Fruit fly (Drosophila melanogaster) whole organism, embryonic: ENCODE results near the gene Mst85C.
A peak's percentile ranks its signal among the peaks of the same experiment; 100 is the strongest.

Source experiments
- Antp ChIP-seq: fragments of 200-800 bp; sonication (Bioruptor generic); optimal IDR thresholded peaks from 3 replicates; lab custom pipeline; 2016; ENCODE audit warnings: missing biosample characterization, missing genetic modification characterization
- Awh ChIP-seq: fragments of 200-800 bp; sonication (Bioruptor generic); IDR thresholded peaks from 2 replicates; pipeline ENCODE4, ENCODE4 v1.3.6; 2022; ENCODE audit warnings: missing biosample characterization, missing genetic modification characterization
- BtbVII ChIP-seq: fragments of 200-800 bp; sonication (Bioruptor generic); optimal IDR thresholded peaks from 3 replicates; lab custom pipeline; 2017; ENCODE audit warnings: missing biosample characterization, mild to moderate bottlenecking, missing genetic modification characterization
- C15 ChIP-seq: fragments of 200-800 bp; sonication (Bioruptor generic); IDR thresholded peaks from 3 replicates; pipeline ENCODE4 v1.3.6; 2022; ENCODE audit warnings: missing biosample characterization, missing genetic modification characterization
- CG14441 ChIP-seq: fragments of 200-800 bp; sonication (Bioruptor generic); IDR thresholded peaks from 2 replicates; pipeline ENCODE4 v1.3.6; 2022; ENCODE audit warnings: missing biosample characterization, missing genetic modification characterization
- CG15269 ChIP-seq: fragments of 200-800 bp; sonication (Bioruptor generic); optimal IDR thresholded peaks from 2 replicates; lab custom pipeline; 2018; ENCODE audit warnings: missing biosample characterization, mild to moderate bottlenecking, missing genetic modification characterization, moderate library complexity
- CG15514 ChIP-seq: fragments of 200-800 bp; sonication (Bioruptor generic); optimal IDR thresholded peaks from 3 replicates; lab custom pipeline; 2017; ENCODE audit warnings: missing biosample characterization, missing genetic modification characterization, mild to moderate bottlenecking, moderate library complexity, missing genetic modification reagents
- CG17912 ChIP-seq: fragments of 200-800 bp; sonication (Bioruptor generic); optimal IDR thresholded peaks from 2 replicates; lab custom pipeline; 2018; ENCODE audit warnings: missing biosample characterization, mild to moderate bottlenecking, missing genetic modification characterization
- CG2875 ChIP-seq: fragments of 200-800 bp; sonication (Bioruptor generic); optimal IDR thresholded peaks from 2 replicates; lab custom pipeline; 2017; ENCODE audit warnings: missing biosample characterization, mild to moderate bottlenecking, missing genetic modification characterization, missing genetic modification reagents
- CG30020 ChIP-seq: fragments of 200-800 bp; optimal IDR thresholded peaks from 2 replicates; lab custom pipeline; 2019; ENCODE audit warnings: missing biosample characterization, mild to moderate bottlenecking, missing genetic modification characterization, moderate library complexity
- CG3407 ChIP-seq: fragments of 200-800 bp; sonication (Bioruptor generic); optimal IDR thresholded peaks from 2 replicates; lab custom pipeline; 2018; ENCODE audit warnings: missing biosample characterization, mild to moderate bottlenecking, missing genetic modification characterization
- CG4328 ChIP-seq: fragments of 200-800 bp; sonication (Bioruptor generic); optimal IDR thresholded peaks from 3 replicates; lab custom pipeline; 2017; ENCODE audit warnings: missing biosample characterization, missing genetic modification reagents, missing genetic modification characterization
- CG7271 ChIP-seq: fragments of 200-800 bp; sonication (Bioruptor generic); optimal IDR thresholded peaks from 2 replicates; lab custom pipeline; 2018; ENCODE audit warnings: missing biosample characterization, mild to moderate bottlenecking, missing genetic modification characterization, moderate library complexity
- CG8924 ChIP-seq: fragments of 200-800 bp; optimal IDR thresholded peaks from 3 replicates; lab custom pipeline; 2019; ENCODE audit warnings: missing biosample characterization, mild to moderate bottlenecking, missing genetic modification characterization, moderate library complexity
- CG9727 ChIP-seq: fragments of 200-800 bp; sonication (Bioruptor generic); optimal IDR thresholded peaks from 3 replicates; lab custom pipeline; 2017; ENCODE audit warnings: missing biosample characterization, mild to moderate bottlenecking, missing genetic modification characterization
- CTCF ChIP-seq: fragments of 200-800 bp; sonication (Bioruptor generic); optimal IDR thresholded peaks from 2 replicates; lab custom pipeline; 2017; ENCODE audit warnings: missing biosample characterization, mild to moderate bottlenecking, missing genetic modification characterization, moderate library complexity
- D19A ChIP-seq: fragments of 200-800 bp; optimal IDR thresholded peaks from 3 replicates; lab custom pipeline; 2019; ENCODE audit warnings: missing biosample characterization, mild to moderate bottlenecking, missing genetic modification characterization, moderate library complexity
- Deaf1 ChIP-seq: fragments of 200-800 bp; optimal IDR thresholded peaks from 3 replicates; lab custom pipeline; 2019; ENCODE audit warnings: missing biosample characterization, mild to moderate bottlenecking, missing genetic modification characterization, moderate library complexity
- Dek ChIP-seq: fragments of 200-800 bp; sonication (Bioruptor generic); optimal IDR thresholded peaks from 3 replicates; lab custom pipeline; 2019; ENCODE audit warnings: missing biosample characterization, mild to moderate bottlenecking, missing genetic modification characterization, moderate library complexity
- Elba2 ChIP-seq: fragments of 200-800 bp; sonication (Bioruptor generic); optimal IDR thresholded peaks from 3 replicates; lab custom pipeline; 2016; ENCODE audit warnings: missing biosample characterization, missing genetic modification characterization
- Gug ChIP-seq: fragments of 200-800 bp; sonication (Bioruptor generic); IDR thresholded peaks from 4 replicates; pipeline ENCODE4 v1.3.6; 2022; ENCODE audit warnings: missing biosample characterization, missing genetic modification characterization
- HLHmδ ChIP-seq: fragments of 200-800 bp; sonication (Bioruptor generic); optimal IDR thresholded peaks from 2 replicates; lab custom pipeline; 2018; ENCODE audit warnings: missing biosample characterization, mild to moderate bottlenecking, missing genetic modification characterization, moderate library complexity
- HmgZ ChIP-seq: fragments of 200-800 bp; sonication (Bioruptor generic); optimal IDR thresholded peaks from 2 replicates; lab custom pipeline; 2018; ENCODE audit warnings: missing biosample characterization, mild to moderate bottlenecking, missing genetic modification characterization
- Kr ChIP-seq: fragments of 200-800 bp; sonication (Bioruptor generic); optimal IDR thresholded peaks from 2 replicates; lab custom pipeline; 2017; ENCODE audit warnings: missing biosample characterization, mild to moderate bottlenecking, missing genetic modification characterization
- Nf-YC ChIP-seq: fragments of 200-800 bp; optimal IDR thresholded peaks from 3 replicates; lab custom pipeline; 2019; ENCODE audit warnings: missing biosample characterization, mild to moderate bottlenecking, missing genetic modification characterization, moderate library complexity
- NfI ChIP-seq: fragments of 200-800 bp; sonication (Bioruptor generic); optimal IDR thresholded peaks from 3 replicates; lab custom pipeline; 2018; ENCODE audit warnings: missing biosample characterization, mild to moderate bottlenecking, missing genetic modification characterization, moderate library complexity
- Optix ChIP-seq: fragments of 200-800 bp; sonication (Bioruptor generic); IDR thresholded peaks from 3 replicates; pipeline ENCODE4 v1.3.6; 2022; ENCODE audit warnings: missing biosample characterization, missing genetic modification characterization
- Sin3A ChIP-seq: fragments of >200 bp; optimal IDR thresholded peaks from 2 replicates; lab custom pipeline; 2018
- Sox100B ChIP-seq: fragments of 200-800 bp; sonication (Bioruptor generic); optimal IDR thresholded peaks from 3 replicates; lab custom pipeline; 2018; ENCODE audit warnings: missing biosample characterization, mild to moderate bottlenecking, missing genetic modification characterization
- YL-1 ChIP-seq: fragments of 200-800 bp; sonication (Bioruptor generic); optimal IDR thresholded peaks from 3 replicates; lab custom pipeline; 2017; ENCODE audit warnings: missing biosample characterization, mild to moderate bottlenecking, missing genetic modification characterization
- bab2 ChIP-seq: fragments of 200-800 bp; sonication (Bioruptor generic); optimal IDR thresholded peaks from 2 replicates; lab custom pipeline; 2016; ENCODE audit warnings: missing biosample characterization, missing genetic modification characterization
- bbx ChIP-seq: fragments of 200-800 bp; sonication (Bioruptor generic); IDR thresholded peaks from 2 replicates; pipeline ENCODE4 v1.3.6; 2022; ENCODE audit warnings: missing biosample characterization, missing genetic modification characterization; ENCODE audit not compliant: partially characterized antibody
- cg ChIP-seq: fragments of 200-800 bp; sonication (Bioruptor generic); optimal IDR thresholded peaks from 3 replicates; lab custom pipeline; 2019; ENCODE audit warnings: missing biosample characterization, mild to moderate bottlenecking, missing genetic modification characterization, moderate library complexity
- chif ChIP-seq, 2 experiments: fragments of 200-800 bp; sonication (Bioruptor generic); optimal IDR thresholded peaks; 3 replicates each; lab custom pipeline; 2016; ENCODE audit warnings: missing biosample characterization in 2 of 2, missing genetic modification characterization in 2 of 2
- corto ChIP-seq: fragments of 200-800 bp; sonication (Bioruptor generic); optimal IDR thresholded peaks from 2 replicates; lab custom pipeline; 2016; ENCODE audit warnings: missing biosample characterization, mild to moderate bottlenecking, missing genetic modification characterization, moderate library complexity
- crc ChIP-seq: fragments of 200-800 bp; sonication (Bioruptor generic); optimal IDR thresholded peaks from 2 replicates; lab custom pipeline; 2016; ENCODE audit warnings: missing biosample characterization, missing genetic modification characterization
- crp ChIP-seq, 2 experiments: fragments of 200-800 bp; sonication (Bioruptor generic); optimal IDR thresholded peaks; 2 replicates in 1 of 2; 3 replicates in 1 of 2; lab custom pipeline; 2017; ENCODE audit warnings: missing biosample characterization in 2 of 2, missing genetic modification characterization in 2 of 2, mild to moderate bottlenecking in 1 of 2, moderate library complexity in 1 of 2
- grau ChIP-seq: fragments of 200-800 bp; optimal IDR thresholded peaks from 3 replicates; lab custom pipeline; 2019; ENCODE audit warnings: missing biosample characterization, mild to moderate bottlenecking, missing genetic modification characterization, moderate library complexity
- gsb-n ChIP-seq: fragments of 200-800 bp; sonication (Bioruptor generic); optimal IDR thresholded peaks from 3 replicates; lab custom pipeline; 2018; ENCODE audit warnings: missing biosample characterization, mild to moderate bottlenecking, missing genetic modification characterization
- jing ChIP-seq: fragments of 200-800 bp; sonication (Bioruptor generic); optimal IDR thresholded peaks from 2 replicates; lab custom pipeline; 2018; ENCODE audit warnings: missing biosample characterization, mild to moderate bottlenecking, missing genetic modification characterization
- nerfin-2 ChIP-seq: fragments of 200-800 bp; sonication (Bioruptor generic); IDR thresholded peaks from 2 replicates; pipeline ENCODE4 v1.3.6; 2022; ENCODE audit warnings: missing biosample characterization, missing genetic modification characterization; ENCODE audit not compliant: partially characterized antibody
- oc ChIP-seq: fragments of 200-800 bp; sonication (Bioruptor generic); optimal IDR thresholded peaks from 2 replicates; lab custom pipeline; 2018; ENCODE audit warnings: missing biosample characterization, mild to moderate bottlenecking, missing genetic modification characterization, moderate library complexity
- pb ChIP-seq: fragments of 200-800 bp; sonication (Bioruptor generic); optimal IDR thresholded peaks from 3 replicates; lab custom pipeline; 2016; ENCODE audit warnings: missing biosample characterization, missing genetic modification characterization
- pfk ChIP-seq: fragments of 200-800 bp; sonication (Bioruptor generic); optimal IDR thresholded peaks from 2 replicates; lab custom pipeline; 2018; ENCODE audit warnings: missing biosample characterization, mild to moderate bottlenecking, missing genetic modification characterization, moderate library complexity
- schlank ChIP-seq: fragments of 200-800 bp; sonication (Bioruptor generic); optimal IDR thresholded peaks from 2 replicates; lab custom pipeline; 2018; ENCODE audit warnings: missing biosample characterization, mild to moderate bottlenecking, missing genetic modification characterization
- tap ChIP-seq: fragments of 200-800 bp; optimal IDR thresholded peaks from 3 replicates; lab custom pipeline; 2019; ENCODE audit warnings: missing biosample characterization, mild to moderate bottlenecking, missing genetic modification characterization, moderate library complexity
- trh ChIP-seq: fragments of 200-800 bp; sonication (Bioruptor generic); optimal IDR thresholded peaks from 2 replicates; lab custom pipeline; 2016; ENCODE audit warnings: missing biosample characterization, missing genetic modification characterization
- twi ChIP-seq: fragments of 200-800 bp; optimal IDR thresholded peaks from 2 replicates; lab custom pipeline; 2019; ENCODE audit warnings: missing biosample characterization, mild to moderate bottlenecking, missing genetic modification characterization, moderate library complexity
- unpg ChIP-seq: fragments of 200-800 bp; sonication (Bioruptor generic); optimal IDR thresholded peaks from 3 replicates; lab custom pipeline; 2018; ENCODE audit warnings: missing biosample characterization, mild to moderate bottlenecking, missing genetic modification characterization, moderate library complexity
- yki ChIP-seq: fragments of >200 bp; optimal IDR thresholded peaks from 3 replicates; lab custom pipeline; 2018

Mst85C gene

dm6 chr3R:9057398-9058058 lies 9.1 kb downstream of the Mst85C start (continued):
- peak; percentile 100 for TF ChIP-seq CG8924 (tag; lab: Kevin White, UChicago)
- peak; percentile 91 for TF ChIP-seq CG30020 (tag; lab: Kevin White, UChicago)
- TF ChIP-seq D19A (tag; lab: Kevin White, UChicago) = peak; percentile 98
- peak; percentile 90 for TF ChIP-seq Deaf1 (tag; lab: Kevin White, UChicago)
- TF ChIP-seq Sin3A (lab: Kevin White, UChicago) = no peak
- TF ChIP-seq jing (GFP tag; lab: Kevin White, UChicago) = peak; percentile 79
- peak; percentile 95 for TF ChIP-seq HmgZ
- no peak for TF ChIP-seq Awh (GFP tag; lab: Robert Waterston, UW)
- peak; percentile 71 for TF ChIP-seq pfk (GFP tag; lab: Kevin White, UChicago)
- TF ChIP-seq crp (GFP tag; optimal IDR thresholded peaks at IDR 0.05; lab: Kevin White, UChicago) = peak in 1 of 2 experiments; percentile 66
- peak; percentile 97 for TF ChIP-seq NfI
- TF ChIP-seq oc (tag; lab: Kevin White, UChicago) = peak; percentile 96
- TF ChIP-seq CG7271 (tag; lab: Kevin White, UChicago) = peak; percentile 96
- peak; percentile 99 for TF ChIP-seq CG9727 (GFP tag; lab: Kevin White, UChicago)
- peak; percentile 41 for TF ChIP-seq pb
- TF ChIP-seq Elba2 = peak; percentile 29
- peak; percentile 99 for TF ChIP-seq grau (tag; lab: Kevin White, UChicago)
- peak; percentile 99 for TF ChIP-seq gsb-n (tag; lab: Kevin White, UChicago)
- no peak for TF ChIP-seq bbx (GFP tag; lab: Robert Waterston, UW)
- peak; percentile 45 to 70 for TF ChIP-seq chif (GFP tag; optimal IDR thresholded peaks at IDR 0.05; lab: Kevin White, UChicago)
- TF ChIP-seq CG14441 (GFP tag; lab: Robert Waterston, UW) = no peak
- peak; percentile 98 for TF ChIP-seq BtbVII
- peak; percentile 85 for TF ChIP-seq trh
- TF ChIP-seq CG17912 (GFP tag; lab: Kevin White, UChicago) = peak; percentile 88
- peak; percentile 99 for TF ChIP-seq Sox100B (GFP tag; lab: Kevin White, UChicago)
- TF ChIP-seq unpg = peak; percentile 98
- TF ChIP-seq tap = peak; percentile 98
- peak; percentile 95 for TF ChIP-seq YL-1
- peak; percentile 89 for TF ChIP-seq CG15514
- TF ChIP-seq yki (lab: Kevin White, UChicago) = peak; percentile 91
- TF ChIP-seq bab2 = peak; percentile 64
- TF ChIP-seq HLHmδ (GFP tag; lab: Kevin White, UChicago) = peak; percentile 98
- peak; percentile 98 for TF ChIP-seq CG4328 (GFP tag; lab: Kevin White, UChicago)
- peak; percentile 91 for TF ChIP-seq Kr
- TF ChIP-seq Optix (GFP tag; lab: Robert Waterston, UW) = no peak
- peak; percentile 94 for TF ChIP-seq CG2875
- peak; percentile 98 for TF ChIP-seq Dek (tag; lab: Kevin White, UChicago)
- TF ChIP-seq CG15269 (tag; lab: Kevin White, UChicago) = peak; percentile 98
- TF ChIP-seq nerfin-2 (GFP tag; lab: Robert Waterston, UW) = no peak
- TF ChIP-seq CTCF (GFP tag; lab: Kevin White, UChicago) = peak; percentile 63
- peak; percentile 95 for TF ChIP-seq CG3407 (GFP tag; lab: Kevin White, UChicago)
- peak; percentile 41 for TF ChIP-seq Antp (GFP tag; lab: Kevin White, UChicago)
- peak; percentile 19 for TF ChIP-seq crc (GFP tag; lab: Kevin White, UChicago)
- peak; percentile 95 for TF ChIP-seq Nf-YC (tag; lab: Kevin White, UChicago)
- TF ChIP-seq cg = peak; percentile 42
- TF ChIP-seq C15 (GFP tag; lab: Robert Waterston, UW) = no peak
- peak; percentile 70 for TF ChIP-seq Gug (GFP tag; lab: Robert Waterston, UW)
- TF ChIP-seq schlank (tag; lab: Kevin White, UChicago) = peak; percentile 86
- peak; percentile 97 for TF ChIP-seq twi (tag; lab: Kevin White, UChicago)
- TF ChIP-seq corto (GFP tag; lab: Kevin White, UChicago) = peak; percentile 87
